Worm (Caenorhabditis elegans): ENCODE results near the gene R05D8.9.
A peak's percentile ranks its signal among the peaks of the same experiment; 100 is the strongest.

Gene R05D8.9

DNA sequence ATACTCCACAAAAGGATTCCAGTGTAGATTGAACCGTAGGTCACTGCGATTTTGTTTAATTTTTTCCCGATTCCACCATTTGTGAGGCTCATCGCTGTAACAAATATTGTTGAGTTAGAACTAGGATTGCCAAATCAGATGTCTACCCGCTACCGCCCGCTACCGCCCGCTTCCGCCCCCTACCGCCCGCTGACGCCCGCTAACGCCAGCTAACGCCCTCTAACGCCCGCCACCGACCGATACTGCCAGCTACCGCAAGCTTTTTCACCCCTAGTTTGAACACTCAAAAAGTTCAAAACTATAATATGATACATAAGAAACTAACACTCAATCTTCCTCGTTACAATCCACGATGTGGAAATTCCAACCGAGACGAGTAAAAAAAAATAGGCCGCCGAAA is 8.9 kb downstream of the R05D8.9 start:
- TF ChIP-seq ceh-44 (GFP tag; IDR thresholded peaks at IDR 0.05) (0 out of 2 replicates have a peak, but pooled peaks have one; percentile 8), lin-29 (GFP tag; IDR thresholded peaks at IDR 0.05) (no peak), set-16 (GFP tag; IDR thresholded peaks at IDR 0.05) (peak; percentile 55), F26F4.8 (GFP tag; conservative IDR thresholded peaks at IDR 0.05) (0 out of 2 replicates have a peak, but pooled peaks have one; percentile 32)

DNA sequence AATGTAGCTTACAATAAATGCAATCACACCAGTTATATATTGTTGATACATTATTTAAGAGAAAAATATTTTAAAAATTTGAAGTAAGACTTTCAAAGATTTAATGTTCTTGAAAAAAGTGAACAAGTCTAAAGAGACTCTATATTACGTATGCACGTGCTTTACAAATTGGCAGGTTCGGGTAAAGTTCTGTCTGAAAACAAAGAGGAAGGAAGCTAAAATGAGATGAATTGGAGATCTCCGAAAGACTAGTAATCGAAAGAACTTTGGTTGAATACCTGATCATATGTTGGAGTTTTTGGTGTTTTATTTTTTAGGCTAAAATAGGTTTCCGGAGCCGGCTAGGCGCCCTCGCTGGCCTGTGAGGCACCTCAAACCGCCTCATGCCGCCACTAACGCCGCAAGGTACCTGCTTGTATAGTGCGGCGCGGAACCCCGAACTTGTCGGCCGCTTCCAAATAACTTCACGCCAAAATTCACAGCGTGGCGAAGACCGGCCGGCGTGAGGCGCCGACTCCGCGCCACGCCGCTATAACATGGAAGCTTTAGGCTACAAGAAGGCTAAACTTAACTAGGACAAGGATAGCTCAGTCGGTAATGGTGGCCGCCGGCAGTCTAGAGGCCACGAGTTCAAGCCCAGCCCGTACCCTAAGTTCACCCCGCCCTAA is 10.0 kb downstream of the R05D8.9 start, which contains the start of gene srx-28:
Gene srx-28 (minus strand): TSS at position 51 of the 668 bp plus-strand sequence.
- TF ChIP-seq set-16 (GFP tag; IDR thresholded peaks at IDR 0.05) (peak; percentile 86), mes-2 (tag; optimal IDR thresholded peaks at IDR 0.05; ENCODE audit: poor library complexity, severe bottlenecking) (no peak), spr-1 (tag; optimal IDR thresholded peaks at IDR 0.05) (no peak), F37D6.2 (tag; optimal IDR thresholded peaks at IDR 0.05) (no peak), lin-29 (GFP tag; IDR thresholded peaks at IDR 0.05) (no peak), zfp-2 (tag; optimal IDR thresholded peaks at IDR 0.05) (no peak), F49E8.2 (tag; optimal IDR thresholded peaks at IDR 0.05; ENCODE audit: borderline replicate concordance) (no peak), dmd-9 (GFP tag; IDR thresholded peaks at IDR 0.05) (0 out of 2 replicates have a peak, but pooled peaks have one; percentile 48), D1046.2 (GFP tag; IDR thresholded peaks at IDR 0.05) (no peak), Y48G9A.11 (GFP tag; IDR thresholded peaks at IDR 0.05) (no peak), zfp-3 (GFP tag; conservative IDR thresholded peaks at IDR 0.05) (no peak), pha-4 (GFP tag; IDR thresholded peaks at IDR 0.05) (no peak), pha-4 (tag; optimal IDR thresholded peaks at IDR 0.05) (no peak), unc-130 (GFP tag; optimal IDR thresholded peaks at IDR 0.05) (no peak), ceh-32 (tag; optimal IDR thresholded peaks at IDR 0.05; ENCODE audit: poor library complexity) (no peak), mdt-29 (GFP tag; IDR thresholded peaks at IDR 0.05) (no peak), aha-1 (tag) (peak; percentile 37)

DNA sequence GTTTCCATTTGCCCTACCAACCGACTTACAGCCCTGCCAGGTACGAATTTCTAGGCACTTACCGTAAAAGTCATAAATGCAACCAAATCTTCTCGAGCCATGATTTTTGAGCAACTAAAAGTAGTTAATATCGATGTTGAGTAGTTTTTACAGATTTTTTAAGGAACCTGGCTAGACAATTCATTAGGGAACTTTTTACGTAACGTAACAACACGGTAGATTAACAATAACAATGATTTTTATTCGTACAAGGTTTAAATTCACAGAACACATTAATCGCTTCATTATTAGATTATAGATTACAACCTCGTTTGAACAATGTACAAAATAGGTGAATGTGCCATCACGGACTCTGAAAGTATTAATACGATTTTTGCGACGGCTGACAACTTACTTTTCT is 14.4 kb downstream of the R05D8.9 start, which contains the start of gene srx-26:
Gene srx-26 (minus strand): TSS at position 101 of the 400 bp plus-strand sequence.
- TF ChIP-seq lsy-2 (tag; optimal IDR thresholded peaks at IDR 0.05) (no peak), hlh-11 (tag; optimal IDR thresholded peaks at IDR 0.05) (no peak), nhr-28 (tag; optimal IDR thresholded peaks at IDR 0.05) (no peak), D1046.2 (GFP tag; IDR thresholded peaks at IDR 0.05) (no peak), tag-97 (GFP tag; IDR thresholded peaks at IDR 0.05) (no peak), hmg-1.1 (GFP tag; IDR thresholded peaks at IDR 0.05) (no peak), pha-4 (GFP tag; IDR thresholded peaks at IDR 0.05) (no peak), pha-4 (tag; optimal IDR thresholded peaks at IDR 0.05) (no peak), daf-8 (GFP tag; IDR thresholded peaks at IDR 0.05) (no peak), ces-1 (GFP tag; optimal IDR thresholded peaks at IDR 0.05) (no peak), ctbp-1 (GFP tag; IDR thresholded peaks at IDR 0.05) (no peak), cey-2 (tag; optimal IDR thresholded peaks at IDR 0.05; ENCODE audit: borderline replicate concordance, insufficient read depth) (no peak), dmd-9 (GFP tag; IDR thresholded peaks at IDR 0.05) (no peak), daf-12 (tag; optimal IDR thresholded peaks at IDR 0.05) (no peak), ceh-44 (GFP tag; IDR thresholded peaks at IDR 0.05) (no peak), unc-62 (GFP tag; optimal IDR thresholded peaks at IDR 0.05 in 1 of 2) (no peak), unc-62 (tag; optimal IDR thresholded peaks at IDR 0.05) (no peak)

DNA sequence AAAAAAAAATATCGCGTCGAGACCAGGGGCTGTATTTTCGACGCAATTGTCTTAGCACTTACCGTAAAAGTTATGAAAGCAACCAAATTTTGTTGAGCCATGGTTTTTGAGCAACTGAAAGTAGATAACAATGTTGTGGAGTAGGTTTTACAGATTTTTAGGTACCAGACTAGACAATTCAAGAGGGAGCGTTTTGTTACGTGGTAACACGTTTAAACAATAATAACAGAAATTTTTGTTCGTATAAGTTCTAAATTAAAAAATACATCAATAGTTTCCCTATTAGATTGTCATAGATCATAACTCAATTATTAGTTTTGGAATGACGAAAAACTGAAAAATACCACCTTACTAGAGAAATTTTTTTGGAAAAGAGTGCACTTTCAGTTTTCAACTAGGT is 17.4 kb downstream of the R05D8.9 start, which contains the start of gene srx-24:
Gene srx-24 (minus strand): TSS at position 101 of the 400 bp plus-strand sequence.
- no peak for TF ChIP-seq Y105C5A.15 (GFP tag; IDR thresholded peaks at IDR 0.05)
- TF ChIP-seq T20F7.1 (GFP tag; optimal IDR thresholded peaks at IDR 0.05) = no peak
- TF ChIP-seq D1046.2 (GFP tag; IDR thresholded peaks at IDR 0.05) = no peak
- TF ChIP-seq arid-1 (GFP tag; conservative IDR thresholded peaks at IDR 0.05) = no peak
- no peak for TF ChIP-seq attf-4 (tag; optimal IDR thresholded peaks at IDR 0.05)
- no peak for TF ChIP-seq dmd-6 (GFP tag; IDR thresholded peaks at IDR 0.05)
- no peak for TF ChIP-seq spr-3 (GFP tag; optimal IDR thresholded peaks at IDR 0.05)
- TF ChIP-seq lim-7 (GFP tag; IDR thresholded peaks at IDR 0.05) = no peak
- no peak for TF ChIP-seq nhr-237 (tag; optimal IDR thresholded peaks at IDR 0.05)
- no peak for TF ChIP-seq madf-9 (GFP tag; conservative IDR thresholded peaks at IDR 0.05)
- TF ChIP-seq nhr-102 (tag; optimal IDR thresholded peaks at IDR 0.05) = no peak
- TF ChIP-seq daf-16 (GFP tag; optimal IDR thresholded peaks at IDR 0.05) = no peak
- no peak for TF ChIP-seq daf-16 (tag; optimal IDR thresholded peaks at IDR 0.05)
- no peak for TF ChIP-seq ces-1 (GFP tag; optimal IDR thresholded peaks at IDR 0.05)
- no peak for TF ChIP-seq unc-130 (GFP tag; optimal IDR thresholded peaks at IDR 0.05)
- no peak for TF ChIP-seq ceh-28 (tag; optimal IDR thresholded peaks at IDR 0.05)
- no peak for TF ChIP-seq ztf-11 (tag; optimal IDR thresholded peaks at IDR 0.05)
- TF ChIP-seq mxl-2 (GFP tag; conservative IDR thresholded peaks at IDR 0.05) = no peak

Measured in whole organism, L4 larva.